Worm (Caenorhabditis elegans): ENCODE measurements around the gene T02G5.15.

ce11 chrII:7104794-7105613, 20.9 kb downstream of the T02G5.15 start, which contains the start of the genes farl-11 and rpl-33:
- TF ChIP-seq nhr-10 (tag; optimal IDR thresholded peaks at IDR 0.05) (no peak), ceh-28 (tag; optimal IDR thresholded peaks at IDR 0.05) (no peak)
